Fruit fly (Drosophila melanogaster) whole organism, embryonic: ENCODE measurements around the gene CG8312.
A peak's percentile ranks its signal among the peaks of the same experiment; 100 is the strongest.

Experiments
- Antp ChIP-seq: fragments of 200-800 bp; sonication (Bioruptor generic); optimal IDR thresholded peaks from 3 replicates; lab custom pipeline; 2016; ENCODE audit warnings: missing biosample characterization, missing genetic modification characterization
- CG10267 ChIP-seq: fragments of 200-800 bp; sonication (Bioruptor generic); optimal IDR thresholded peaks from 2 replicates; lab custom pipeline; 2018; ENCODE audit warnings: missing biosample characterization, mild to moderate bottlenecking, missing genetic modification characterization, moderate library complexity
- CG10431 ChIP-seq: fragments of 200-800 bp; sonication (Bioruptor generic); optimal IDR thresholded peaks from 3 replicates; lab custom pipeline; 2018; ENCODE audit warnings: missing biosample characterization, mild to moderate bottlenecking, missing genetic modification characterization
- CG11247 ChIP-seq: fragments of 200-800 bp; sonication (Bioruptor generic); IDR thresholded peaks from 2 replicates; pipeline ENCODE4 v1.3.6; 2022; ENCODE audit warnings: missing biosample characterization, missing genetic modification characterization
- CG12104 ChIP-seq: fragments of 200-800 bp; sonication (Bioruptor generic); optimal IDR thresholded peaks from 3 replicates; lab custom pipeline; 2016; ENCODE audit warnings: missing biosample characterization, missing genetic modification characterization
- CG12219 ChIP-seq: fragments of 200-800 bp; sonication (Bioruptor generic); optimal IDR thresholded peaks from 3 replicates; lab custom pipeline; 2018; ENCODE audit warnings: missing biosample characterization, mild to moderate bottlenecking, missing genetic modification characterization
- CG15601 ChIP-seq: fragments of 200-800 bp; sonication (Bioruptor generic); optimal IDR thresholded peaks from 3 replicates; lab custom pipeline; 2019; ENCODE audit warnings: missing biosample characterization, mild to moderate bottlenecking, missing genetic modification characterization, moderate library complexity
- CG30020 ChIP-seq: fragments of 200-800 bp; optimal IDR thresholded peaks from 2 replicates; lab custom pipeline; 2019; ENCODE audit warnings: missing biosample characterization, mild to moderate bottlenecking, missing genetic modification characterization, moderate library complexity
- CG31388 ChIP-seq: fragments of 200-800 bp; sonication (Bioruptor generic); optimal IDR thresholded peaks from 2 replicates; lab custom pipeline; 2016; ENCODE audit warnings: missing biosample characterization, missing genetic modification characterization
- CG32772 ChIP-seq: fragments of 200-800 bp; sonication (Bioruptor generic); IDR thresholded peaks from 2 replicates; pipeline ENCODE4 v1.3.6; 2022; ENCODE audit warnings: missing biosample characterization, missing genetic modification characterization
- CG34224 ChIP-seq: fragments of 200-800 bp; sonication (Bioruptor generic); IDR thresholded peaks from 3 replicates; pipeline ENCODE4 v1.3.6; 2022; ENCODE audit warnings: missing biosample characterization, missing genetic modification characterization; ENCODE audit not compliant: partially characterized antibody
- CG6175 ChIP-seq: fragments of 200-800 bp; sonication (Bioruptor generic); IDR thresholded peaks from 3 replicates; pipeline ENCODE4 v1.3.6; 2022; ENCODE audit warnings: missing biosample characterization, missing genetic modification characterization
- CG6813 ChIP-seq: fragments of 200-800 bp; sonication (Bioruptor generic); optimal IDR thresholded peaks from 2 replicates; lab custom pipeline; 2017; ENCODE audit warnings: missing biosample characterization, missing genetic modification characterization, mild to moderate bottlenecking, moderate library complexity, missing genetic modification reagents
- CG7372 ChIP-seq: fragments of 200-800 bp; sonication (Bioruptor generic); IDR thresholded peaks from 2 replicates; pipeline ENCODE4 v1.3.6; 2022; ENCODE audit warnings: missing biosample characterization, missing genetic modification characterization
- CG7963 ChIP-seq: fragments of 200-800 bp; sonication (Bioruptor generic); IDR thresholded peaks from 3 replicates; pipeline ENCODE4 v1.3.6; 2022; ENCODE audit warnings: missing biosample characterization, missing genetic modification characterization; ENCODE audit not compliant: partially characterized antibody
- CG8290 ChIP-seq, 3 experiments: fragments of 200-800 bp; sonication (Bioruptor generic); optimal IDR thresholded peaks; 2 replicates each; lab custom pipeline; 2016 to 2019; ENCODE audit warnings: missing biosample characterization in 3 of 3, missing genetic modification characterization in 3 of 3, mild to moderate bottlenecking in 2 of 3, moderate library complexity in 1 of 3
- CG8944 ChIP-seq: fragments of 200-800 bp; sonication (Bioruptor generic); optimal IDR thresholded peaks from 3 replicates; lab custom pipeline; 2016; ENCODE audit warnings: missing biosample characterization, missing genetic modification characterization
- Camta ChIP-seq: fragments of 200-800 bp; sonication (Bioruptor generic); optimal IDR thresholded peaks from 2 replicates; lab custom pipeline; 2016; ENCODE audit warnings: missing biosample characterization, missing genetic modification characterization
- CoRest ChIP-seq: fragments of 200-800 bp; sonication (Bioruptor generic); optimal IDR thresholded peaks from 3 replicates; lab custom pipeline; 2018; ENCODE audit warnings: missing biosample characterization, mild to moderate bottlenecking, missing genetic modification characterization, moderate library complexity
- Dip2 ChIP-seq: fragments of 200-800 bp; sonication (Bioruptor generic); IDR thresholded peaks from 2 replicates; pipeline ENCODE4 v1.3.6; 2022; ENCODE audit warnings: missing biosample characterization, missing genetic modification characterization
- Dip3 ChIP-seq: fragments of 200-800 bp; sonication (Bioruptor generic); optimal IDR thresholded peaks from 3 replicates; lab custom pipeline; 2016; ENCODE audit warnings: missing biosample characterization, missing genetic modification characterization
- Dref ChIP-seq: fragments of 200-800 bp; sonication (Bioruptor generic); IDR thresholded peaks from 2 replicates; pipeline ENCODE4 v1.3.6; 2022; ENCODE audit warnings: missing biosample characterization, missing genetic modification characterization
- Gsc ChIP-seq: fragments of 200-800 bp; sonication (Bioruptor generic); IDR thresholded peaks from 2 replicates; pipeline ENCODE4 v1.3.6; 2022; ENCODE audit warnings: missing biosample characterization, missing genetic modification characterization
- Hey ChIP-seq: fragments of 200-800 bp; sonication (Bioruptor generic); optimal IDR thresholded peaks from 3 replicates; lab custom pipeline; 2018; ENCODE audit warnings: missing biosample characterization, mild to moderate bottlenecking, missing genetic modification characterization
- Hr78 ChIP-seq, 2 experiments: fragments of 200-800 bp in 1 of 2; fragments of >200 bp in 1 of 2; sonication (Bioruptor generic) in 1 of 2; optimal IDR thresholded peaks; 2 replicates each; lab custom pipeline; 2017 to 2019; ENCODE audit warnings: missing biosample characterization in 2 of 2, missing genetic modification characterization in 2 of 2, mild to moderate bottlenecking in 1 of 2, moderate library complexity in 1 of 2
- Mes4 ChIP-seq: fragments of 200-800 bp; sonication (Bioruptor generic); optimal IDR thresholded peaks from 2 replicates; lab custom pipeline; 2016; ENCODE audit warnings: missing biosample characterization, missing genetic modification characterization
- NfI ChIP-seq: fragments of 200-800 bp; sonication (Bioruptor generic); optimal IDR thresholded peaks from 3 replicates; lab custom pipeline; 2018; ENCODE audit warnings: missing biosample characterization, mild to moderate bottlenecking, missing genetic modification characterization, moderate library complexity
- Pdp1 ChIP-seq, 2 experiments: fragments of 200-800 bp; sonication (Bioruptor generic); optimal IDR thresholded peaks; 3 replicates each; lab custom pipeline; 2016; ENCODE audit warnings: missing biosample characterization in 2 of 2, missing genetic modification characterization in 2 of 2, mild to moderate bottlenecking in 1 of 2, moderate library complexity in 1 of 2
- Six4 ChIP-seq: fragments of 200-800 bp; sonication (Bioruptor generic); optimal IDR thresholded peaks from 2 replicates; lab custom pipeline; 2016; ENCODE audit warnings: missing biosample characterization, missing genetic modification characterization
- Spps ChIP-seq: fragments of 200-800 bp; sonication (Bioruptor generic); optimal IDR thresholded peaks from 2 replicates; lab custom pipeline; 2018; ENCODE audit warnings: missing biosample characterization, mild to moderate bottlenecking, missing genetic modification characterization
- Ssrp ChIP-seq: fragments of 200-800 bp; sonication (Bioruptor generic); optimal IDR thresholded peaks from 2 replicates; lab custom pipeline; 2018; ENCODE audit warnings: missing biosample characterization, mild to moderate bottlenecking, missing genetic modification characterization, moderate library complexity
- ab ChIP-seq: fragments of 200-800 bp; sonication (Bioruptor generic); optimal IDR thresholded peaks from 2 replicates; lab custom pipeline; 2016; ENCODE audit warnings: missing biosample characterization, missing genetic modification characterization
- abd-A ChIP-seq: fragments of 200-800 bp; sonication (Bioruptor generic); optimal IDR thresholded peaks from 3 replicates; lab custom pipeline; 2019; ENCODE audit warnings: missing biosample characterization, mild to moderate bottlenecking, missing genetic modification characterization, moderate library complexity
- ara ChIP-seq: fragments of 200-800 bp; sonication (Bioruptor generic); IDR thresholded peaks from 2 replicates; pipeline ENCODE4 v1.3.6; 2022; ENCODE audit warnings: missing biosample characterization, missing genetic modification characterization
- ase ChIP-seq: fragments of 200-800 bp; sonication (Bioruptor generic); IDR thresholded peaks from 3 replicates; pipeline ENCODE4 v1.3.6; 2022; ENCODE audit warnings: missing biosample characterization, missing genetic modification characterization
- ato ChIP-seq: fragments of 200-800 bp; sonication (Bioruptor generic); IDR thresholded peaks from 2 replicates; pipeline ENCODE4 v1.3.6; 2022; ENCODE audit warnings: missing biosample characterization, missing genetic modification characterization; ENCODE audit not compliant: partially characterized antibody
- bigmax ChIP-seq: fragments of 200-800 bp; sonication (Bioruptor generic); optimal IDR thresholded peaks from 2 replicates; lab custom pipeline; 2018; ENCODE audit warnings: missing biosample characterization, mild to moderate bottlenecking, missing genetic modification characterization
- dan ChIP-seq: fragments of 200-800 bp; sonication (Bioruptor generic); IDR thresholded peaks from 2 replicates; pipeline ENCODE4 v1.3.6; 2022; ENCODE audit warnings: missing biosample characterization, missing genetic modification characterization
- emc ChIP-seq: fragments of 200-800 bp; sonication (Bioruptor generic); optimal IDR thresholded peaks from 2 replicates; lab custom pipeline; 2016; ENCODE audit warnings: missing biosample characterization, missing genetic modification characterization
- esg ChIP-seq: fragments of 200-800 bp; sonication (Bioruptor generic); conservative IDR thresholded peaks from 2 replicates; pipeline ENCODE4 v1.3.6; 2022; ENCODE audit warnings: missing biosample characterization, missing genetic modification characterization
- gsb-n ChIP-seq: fragments of 200-800 bp; sonication (Bioruptor generic); optimal IDR thresholded peaks from 3 replicates; lab custom pipeline; 2018; ENCODE audit warnings: missing biosample characterization, mild to moderate bottlenecking, missing genetic modification characterization
- insv ChIP-seq, 2 experiments: fragments of 200-800 bp; sonication (Bioruptor generic); optimal IDR thresholded peaks; 3 replicates each; lab custom pipeline; 2016 to 2018; ENCODE audit warnings: missing biosample characterization in 2 of 2, missing genetic modification characterization in 2 of 2
- mirr ChIP-seq: fragments of 200-800 bp; sonication (Bioruptor generic); optimal IDR thresholded peaks from 3 replicates; lab custom pipeline; 2018; ENCODE audit warnings: missing biosample characterization, mild to moderate bottlenecking, missing genetic modification characterization
- p53 ChIP-seq: fragments of 200-800 bp; sonication (Bioruptor generic); optimal IDR thresholded peaks from 2 replicates; lab custom pipeline; 2016; ENCODE audit warnings: missing biosample characterization, missing genetic modification characterization
- pfk ChIP-seq: fragments of 200-800 bp; sonication (Bioruptor generic); optimal IDR thresholded peaks from 2 replicates; lab custom pipeline; 2018; ENCODE audit warnings: missing biosample characterization, mild to moderate bottlenecking, missing genetic modification characterization, moderate library complexity
- repo ChIP-seq: fragments of 200-800 bp; sonication (Bioruptor generic); optimal IDR thresholded peaks from 2 replicates; lab custom pipeline; 2016; ENCODE audit warnings: missing biosample characterization, missing genetic modification characterization
- slbo ChIP-seq: fragments of 200-800 bp; sonication (Bioruptor generic); IDR thresholded peaks from 2 replicates; pipeline ENCODE4 v1.3.6; 2022; ENCODE audit warnings: missing biosample characterization, missing genetic modification characterization
- sug ChIP-seq: fragments of 200-800 bp; optimal IDR thresholded peaks from 2 replicates; lab custom pipeline; 2019; ENCODE audit warnings: missing biosample characterization, mild to moderate bottlenecking, missing genetic modification characterization, moderate library complexity
- tio ChIP-seq: fragments of 200-800 bp; sonication (Bioruptor generic); optimal IDR thresholded peaks from 2 replicates; lab custom pipeline; 2017; ENCODE audit warnings: missing biosample characterization, missing genetic modification characterization, inconsistent platforms

CG8312 gene

DNA sequence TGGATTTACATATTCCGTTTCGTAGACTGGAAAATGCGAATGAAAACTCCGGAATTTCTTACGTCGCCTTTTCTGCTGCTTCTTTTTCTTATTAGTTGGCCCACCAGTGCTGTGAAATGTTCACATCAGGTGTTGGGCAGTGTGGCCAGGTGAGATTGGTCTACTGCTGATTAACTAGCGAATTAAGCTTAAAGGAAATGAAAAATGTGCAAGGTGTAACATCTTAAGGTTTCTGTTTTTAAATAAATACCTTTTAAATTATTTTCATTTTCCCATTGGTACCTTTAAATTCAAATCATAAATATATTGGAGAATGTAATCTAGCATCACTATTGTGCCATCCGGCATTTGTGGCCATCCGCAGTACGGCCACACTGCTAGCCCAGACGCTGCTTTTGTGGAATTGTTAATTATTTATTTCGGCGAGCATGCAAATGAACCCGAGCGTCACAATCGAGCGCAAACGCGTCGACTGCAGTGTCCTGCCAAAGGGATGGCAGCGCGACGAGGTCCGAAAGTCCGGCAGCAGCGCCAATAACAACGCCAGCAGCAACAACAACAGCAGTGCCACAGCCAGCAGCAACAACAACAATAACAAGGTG is 31.6 kb upstream of the CG8312 start, which contains the start of the genes AP-1mu and MBD-like (continued):
- TF ChIP-seq Gsc (GFP tag; lab: Robert Waterston, UW) (no peak), ase (GFP tag; lab: Robert Waterston, UW) (0 out of 3 replicates have a peak, but pooled peaks have one; percentile 7), CG7963 (GFP tag; lab: Robert Waterston, UW) (no peak), CG15601 (tag; lab: Kevin White, UChicago) (peak; percentile 58), esg (GFP tag; lab: Robert Waterston, UW) (peak; percentile 55), CG6175 (GFP tag; lab: Robert Waterston, UW) (no peak), Dip3 (GFP tag; lab: Kevin White, UChicago) (peak; percentile 68), CG11247 (0 out of 2 replicates have a peak, but pooled peaks have one; percentile 47), CG32772 (GFP tag; lab: Robert Waterston, UW) (peak; percentile 64), CG30020 (tag; lab: Kevin White, UChicago) (peak; percentile 59), sug (tag; lab: Kevin White, UChicago) (peak; percentile 70), CG12219 (GFP tag; lab: Kevin White, UChicago) (no peak), Dref (GFP tag; lab: Robert Waterston, UW) (0 out of 2 replicates have a peak, but pooled peaks have one; percentile 37), abd-A (tag; lab: Kevin White, UChicago) (no peak), p53 (GFP tag; lab: Kevin White, UChicago) (peak; percentile 2), CG10267 (peak; percentile 97), CG31388 (GFP tag; lab: Kevin White, UChicago) (peak; percentile 2), emc (GFP tag; lab: Kevin White, UChicago) (peak; percentile 1), CG6813 (GFP tag; lab: Kevin White, UChicago) (no peak), CG10431 (peak; percentile 3), Ssrp (tag; lab: Kevin White, UChicago) (peak; percentile 54), repo (GFP tag; lab: Kevin White, UChicago) (no peak), insv (GFP tag; optimal IDR thresholded peaks at IDR 0.05; lab: Kevin White, UChicago) (peak; percentile 68 to 97), tio (GFP tag; lab: Kevin White, UChicago) (no peak), mirr (no peak), CG8944 (GFP tag; lab: Kevin White, UChicago) (peak; percentile 63), CG34224 (GFP tag; lab: Robert Waterston, UW) (peak; percentile 34; the same call in 1 of the 3 replicates), ara (GFP tag; lab: Robert Waterston, UW) (no peak), Mes4 (peak; percentile 31), Hr78 (GFP tag; optimal IDR thresholded peaks at IDR 0.05; lab: Kevin White, UChicago) (no peak), ato (GFP tag; lab: Robert Waterston, UW) (no peak), Antp (GFP tag; lab: Kevin White, UChicago) (peak; percentile 63), Spps (tag; lab: Kevin White, UChicago) (no peak), CG12104 (GFP tag; lab: Kevin White, UChicago) (peak; percentile 71), CG8290 (GFP tag; optimal IDR thresholded peaks at IDR 0.05; lab: Kevin White, UChicago) (peak; percentile 58), CG8290 (tag; optimal IDR thresholded peaks at IDR 0.05; lab: Kevin White, UChicago) (no peak), ab (no peak), CG7372 (GFP tag; lab: Robert Waterston, UW) (peak; percentile 60), Hey (tag; lab: Kevin White, UChicago) (no peak), Camta (GFP tag; lab: Kevin White, UChicago) (peak; percentile 74), Six4 (GFP tag; lab: Kevin White, UChicago) (peak; percentile 20), CoRest (peak; percentile 72), Dip2 (no peak), NfI (GFP tag; lab: Kevin White, UChicago) (peak; percentile 72), slbo (GFP tag; lab: Robert Waterston, UW) (peak; percentile 80), pfk (no peak), gsb-n (tag; lab: Kevin White, UChicago) (no peak), dan (GFP tag; lab: Robert Waterston, UW) (0 out of 2 replicates have a peak, but pooled peaks have one; percentile 16), bigmax (GFP tag; lab: Kevin White, UChicago) (no peak), Pdp1 (GFP tag; optimal IDR thresholded peaks at IDR 0.05; lab: Kevin White, UChicago) (peak; percentile 59 to 83)
